Worm (Caenorhabditis elegans) whole organism, mixed stage, embryonic: ENCODE measurements around the gene K03H1.13.

Source experiments
- ces-1 ChIP-seq: fragments of 150-350 bp; optimal IDR thresholded peaks from 2 replicates; lab custom pipeline; 2014; ENCODE audit warnings: missing biosample characterization, missing genetic modification reagents, missing genetic modification characterization
- cnd-1 ChIP-seq: fragments of 200-800 bp; sonication (Bioruptor generic); optimal IDR thresholded peaks from 2 replicates; lab custom pipeline; 2018; ENCODE audit warnings: mild to moderate bottlenecking, missing genetic modification characterization, missing compliant biosample characterization
- elt-3 ChIP-seq: fragments of 150-350 bp; optimal IDR thresholded peaks from 2 replicates; lab custom pipeline; 2014; ENCODE audit warnings: missing biosample characterization, missing genetic modification characterization
- mep-1 ChIP-seq: fragments of 150-350 bp; optimal IDR thresholded peaks from 2 replicates; lab custom pipeline; 2017; ENCODE audit warnings: missing biosample characterization, missing genetic modification reagents, missing genetic modification characterization, inconsistent platforms
- unc-39 ChIP-seq: fragments of 150-350 bp; optimal IDR thresholded peaks from 2 replicates; lab custom pipeline; 2014; ENCODE audit warnings: missing biosample characterization, missing genetic modification characterization

DNA sequence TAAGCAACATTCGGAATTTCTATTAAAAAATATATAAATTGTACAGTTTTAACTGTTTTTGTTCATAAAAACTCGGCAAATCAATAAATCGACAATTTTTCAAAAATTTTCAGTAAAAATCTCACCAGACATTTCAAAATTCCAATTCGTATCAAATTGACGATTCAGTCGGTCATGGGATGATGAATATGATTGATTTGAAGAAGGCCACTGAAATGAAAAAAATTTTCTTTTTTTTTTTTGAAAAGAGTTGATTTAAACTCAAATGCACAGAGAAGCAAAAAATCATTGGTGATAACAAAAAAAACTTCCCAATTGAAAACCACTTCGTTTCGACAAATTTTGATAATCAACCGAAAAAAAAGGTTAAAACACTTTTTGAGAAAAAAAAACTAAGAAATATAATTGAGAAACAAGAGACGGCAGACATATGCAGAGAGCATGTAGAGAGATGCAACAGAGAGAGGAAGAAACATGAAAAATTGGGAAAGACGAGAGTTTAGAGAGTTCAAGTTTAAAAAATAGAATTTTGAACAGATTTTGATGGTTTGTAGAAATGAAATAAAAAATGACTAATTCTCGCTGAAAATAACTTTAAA is 46.4 kb downstream of the K03H1.13 start:
- TF ChIP-seq ces-1 (GFP tag; lab: Kevin White, UChicago) (no peak), unc-39 (tag; lab: Kevin White, UChicago) (no peak), elt-3 (tag; lab: Kevin White, UChicago) (no peak), cnd-1 (tag; lab: Kevin White, UChicago) (no peak), mep-1 (tag; lab: Kevin White, UChicago) (no peak)
